Fruit fly (Drosophila melanogaster): ENCODE measurements around the gene Icmt.
A peak's percentile ranks its signal among the peaks of the same experiment; 100 is the strongest.

The Icmt gene

DNA sequence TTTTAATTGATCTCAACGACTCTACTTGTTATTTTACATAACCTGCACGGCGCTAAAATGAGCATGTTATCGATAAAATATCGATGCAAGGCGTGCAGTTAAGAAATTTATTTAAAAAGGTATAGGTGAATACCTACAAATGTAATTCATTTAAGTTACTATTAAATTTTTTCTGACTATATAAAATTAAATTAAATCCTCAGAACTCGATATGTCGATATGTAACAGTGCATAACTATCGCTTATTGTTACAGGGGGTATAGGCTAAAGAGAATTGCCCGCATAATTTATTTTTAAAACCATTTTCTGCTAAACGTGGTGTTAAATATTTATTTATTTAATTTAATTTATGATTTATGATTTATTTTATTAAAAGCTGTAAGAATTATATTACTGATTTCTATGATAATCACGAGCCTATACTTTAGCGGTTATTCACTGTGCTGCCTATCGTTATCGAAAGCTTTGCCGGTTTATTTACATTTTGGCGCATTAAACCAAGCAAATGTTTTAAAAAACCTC lies at the start of gene Icmt, which contains the start of gene mRpL20 (continued):
- TF ChIP-seq zfh1 (GFP tag; IDR thresholded peaks at IDR 0.05) (peak; percentile 97), BtbVII (GFP tag; optimal IDR thresholded peaks at IDR 0.05) (peak; percentile 72), CG10979 (tag; optimal IDR thresholded peaks at IDR 0.05) (peak; percentile 81), ham (GFP tag; IDR thresholded peaks at IDR 0.05) (peak; percentile 90), CG15479 (GFP tag; optimal IDR thresholded peaks at IDR 0.05) (no peak), dmrt11E (tag; optimal IDR thresholded peaks at IDR 0.05) (peak; percentile 84), gfzf (GFP tag; optimal IDR thresholded peaks at IDR 0.05) (no peak), CG10565 (GFP tag; optimal IDR thresholded peaks at IDR 0.05) (no peak), CG2875 (GFP tag; optimal IDR thresholded peaks at IDR 0.05) (peak; percentile 86), onecut (GFP tag; IDR thresholded peaks at IDR 0.05) (peak; percentile 79), CG17802 (tag; optimal IDR thresholded peaks at IDR 0.05) (peak; percentile 28), CG3995 (GFP tag; optimal IDR thresholded peaks at IDR 0.05) (peak; percentile 32), CG10209 (GFP tag; optimal IDR thresholded peaks at IDR 0.05) (peak; percentile 94), kah (GFP tag; optimal IDR thresholded peaks at IDR 0.05) (peak; percentile 58), TFAM (GFP tag; optimal IDR thresholded peaks at IDR 0.05) (no peak), CG13123 (GFP tag; optimal IDR thresholded peaks at IDR 0.05) (peak; percentile 80), CG9932 (GFP tag; IDR thresholded peaks at IDR 0.05) (peak; percentile 95), CG2712 (tag; optimal IDR thresholded peaks at IDR 0.05) (peak; percentile 95), CG4404 (GFP tag; IDR thresholded peaks at IDR 0.05) (peak; percentile 89), HHEX (GFP tag; optimal IDR thresholded peaks at IDR 0.05) (peak; percentile 80), ken (GFP tag; IDR thresholded peaks at IDR 0.05) (peak; percentile 97), Kr (GFP tag; optimal IDR thresholded peaks at IDR 0.05) (no peak), CG11695 (GFP tag; IDR thresholded peaks at IDR 0.05) (peak; percentile 97), esg (GFP tag; conservative IDR thresholded peaks at IDR 0.05) (peak; percentile 89), CG13894 (tag; optimal IDR thresholded peaks at IDR 0.05) (peak; percentile 85), CG34422 (GFP tag; IDR thresholded peaks at IDR 0.05) (peak; percentile 97), ftz-f1 (GFP tag; optimal IDR thresholded peaks at IDR 0.05) (no peak), D19B (GFP tag; optimal IDR thresholded peaks at IDR 0.05) (peak; percentile 72), trem (tag; optimal IDR thresholded peaks at IDR 0.05) (peak; percentile 73), CG32767 (GFP tag; IDR thresholded peaks at IDR 0.05) (peak; percentile 96), crol (GFP tag; IDR thresholded peaks at IDR 0.05) (peak; percentile 50; the same call in 1 of the 2 replicates), amos (GFP tag; IDR thresholded peaks at IDR 0.05; ENCODE audit: partially characterized antibody) (peak; percentile 72), unpg (GFP tag; optimal IDR thresholded peaks at IDR 0.05) (peak; percentile 98), CG10147 (GFP tag; optimal IDR thresholded peaks at IDR 0.05) (peak; percentile 77), Doc3 (GFP tag; IDR thresholded peaks at IDR 0.05; ENCODE audit: partially characterized antibody) (peak; percentile 72), CG12236 (GFP tag; optimal IDR thresholded peaks at IDR 0.05) (no peak), Hand (GFP tag; optimal IDR thresholded peaks at IDR 0.05) (peak; percentile 83), CG10366 (GFP tag; IDR thresholded peaks at IDR 0.05) (peak; percentile 97), corto (GFP tag; optimal IDR thresholded peaks at IDR 0.05) (peak; percentile 52), CG6254 (GFP tag; optimal IDR thresholded peaks at IDR 0.05) (peak; percentile 49), CoRest (tag; optimal IDR thresholded peaks at IDR 0.05) (peak; percentile 97), klu (GFP tag; IDR thresholded peaks at IDR 0.05) (peak; percentile 93), CG4820 (GFP tag; optimal IDR thresholded peaks at IDR 0.05) (peak; percentile 72), Ssrp (tag; optimal IDR thresholded peaks at IDR 0.05) (peak; percentile 96), Sox100B (GFP tag; optimal IDR thresholded peaks at IDR 0.05) (peak; percentile 83), Meics (GFP tag; optimal IDR thresholded peaks at IDR 0.05) (peak; percentile 85), CG3407 (GFP tag; optimal IDR thresholded peaks at IDR 0.05) (peak; percentile 88), Hmr (GFP tag; optimal IDR thresholded peaks at IDR 0.05) (peak; percentile 95), caup (GFP tag; optimal IDR thresholded peaks at IDR 0.05; ENCODE audit: severe bottlenecking) (peak; percentile 86)

All from whole organism, embryonic.